Fruit fly (Drosophila melanogaster) whole organism, embryonic: Measurements from ENCODE around the gene eEF1delta.

Source experiments
- Atf3 ChIP-seq: fragments of 200-800 bp; sonication (Bioruptor generic); optimal IDR thresholded peaks from 3 replicates; lab custom pipeline; 2016; ENCODE audit warnings: missing biosample characterization, missing genetic modification characterization
- Blimp-1 ChIP-seq: fragments of 200-800 bp; sonication (Bioruptor generic); optimal IDR thresholded peaks from 3 replicates; lab custom pipeline; 2018; ENCODE audit warnings: missing biosample characterization, missing genetic modification characterization, mild to moderate bottlenecking, moderate library complexity, missing genetic modification reagents
- CG10209 ChIP-seq: fragments of 200-800 bp; sonication (Bioruptor generic); optimal IDR thresholded peaks from 3 replicates; lab custom pipeline; 2017; ENCODE audit warnings: missing biosample characterization, mild to moderate bottlenecking, missing genetic modification characterization, missing genetic modification reagents
- CG1024 ChIP-seq: fragments of 200-800 bp; sonication (Bioruptor generic); IDR thresholded peaks from 2 replicates; pipeline ENCODE4 v1.3.6; 2022; ENCODE audit warnings: missing biosample characterization, missing genetic modification characterization
- CG11247 ChIP-seq: fragments of 200-800 bp; sonication (Bioruptor generic); IDR thresholded peaks from 2 replicates; pipeline ENCODE4 v1.3.6; 2022; ENCODE audit warnings: missing biosample characterization, missing genetic modification characterization
- CG11398 ChIP-seq: fragments of 200-800 bp; sonication (Bioruptor generic); optimal IDR thresholded peaks from 2 replicates; lab custom pipeline; 2016; ENCODE audit warnings: missing biosample characterization, missing genetic modification characterization
- CG11696 ChIP-seq: fragments of 200-800 bp; sonication (Bioruptor generic); IDR thresholded peaks from 2 replicates; pipeline ENCODE4 v1.3.6; 2022; ENCODE audit warnings: missing biosample characterization, missing genetic modification characterization
- CG12236 ChIP-seq: fragments of 200-800 bp; sonication (Bioruptor generic); optimal IDR thresholded peaks from 2 replicates; lab custom pipeline; 2016; ENCODE audit warnings: missing biosample characterization, missing genetic modification characterization
- CG13424 ChIP-seq: fragments of 200-800 bp; sonication (Bioruptor generic); optimal IDR thresholded peaks from 2 replicates; lab custom pipeline; 2019; ENCODE audit warnings: missing biosample characterization, mild to moderate bottlenecking, missing genetic modification characterization, moderate library complexity
- CG2129 ChIP-seq: fragments of 200-800 bp; sonication (Bioruptor generic); IDR thresholded peaks from 2 replicates; pipeline ENCODE4 v1.3.6; 2022; ENCODE audit warnings: missing biosample characterization, missing genetic modification characterization; ENCODE audit not compliant: partially characterized antibody
- CG2199 ChIP-seq: fragments of 200-800 bp; sonication (Bioruptor generic); IDR thresholded peaks from 3 replicates; pipeline ENCODE4 v1.3.6; 2022; ENCODE audit warnings: missing biosample characterization, missing genetic modification characterization
- CG2712 ChIP-seq: fragments of 200-800 bp; optimal IDR thresholded peaks from 3 replicates; lab custom pipeline; 2019; ENCODE audit warnings: missing biosample characterization, mild to moderate bottlenecking, missing genetic modification characterization, moderate library complexity
- CG34422 ChIP-seq: fragments of 200-800 bp; sonication (Bioruptor generic); IDR thresholded peaks from 3 replicates; pipeline ENCODE4 v1.3.6; 2022; ENCODE audit warnings: missing biosample characterization, missing genetic modification characterization
- CG4328 ChIP-seq: fragments of 200-800 bp; sonication (Bioruptor generic); optimal IDR thresholded peaks from 3 replicates; lab custom pipeline; 2017; ENCODE audit warnings: missing biosample characterization, missing genetic modification reagents, missing genetic modification characterization
- CG8359 ChIP-seq: fragments of 200-800 bp; sonication (Bioruptor generic); optimal IDR thresholded peaks from 2 replicates; lab custom pipeline; 2017; ENCODE audit warnings: missing biosample characterization, mild to moderate bottlenecking, missing genetic modification characterization, borderline replicate concordance
- CG8388 ChIP-seq: fragments of 200-800 bp; sonication (Bioruptor generic); optimal IDR thresholded peaks from 2 replicates; lab custom pipeline; 2019; ENCODE audit warnings: missing biosample characterization, mild to moderate bottlenecking, missing genetic modification characterization, moderate library complexity
- CG8765 ChIP-seq: fragments of 200-800 bp; sonication (Bioruptor generic); IDR thresholded peaks from 2 replicates; pipeline ENCODE4 v1.3.6; 2022; ENCODE audit warnings: missing biosample characterization, missing genetic modification characterization
- CG9215 ChIP-seq: fragments of 200-800 bp; sonication (Bioruptor generic); IDR thresholded peaks from 2 replicates; pipeline ENCODE4 v1.3.6; 2022; ENCODE audit warnings: missing biosample characterization, missing genetic modification characterization
- CG9727 ChIP-seq: fragments of 200-800 bp; sonication (Bioruptor generic); optimal IDR thresholded peaks from 3 replicates; lab custom pipeline; 2017; ENCODE audit warnings: missing biosample characterization, mild to moderate bottlenecking, missing genetic modification characterization
- Chrac-16 ChIP-seq: fragments of 200-800 bp; sonication (Bioruptor generic); optimal IDR thresholded peaks from 3 replicates; lab custom pipeline; 2016; ENCODE audit warnings: missing biosample characterization, missing genetic modification characterization
- CkIIα-i1 ChIP-seq: fragments of 200-800 bp; sonication (Bioruptor generic); IDR thresholded peaks from 2 replicates; pipeline ENCODE4 v1.3.6; 2022; ENCODE audit warnings: missing biosample characterization, missing genetic modification characterization
- D19B ChIP-seq: fragments of 200-800 bp; sonication (Bioruptor generic); optimal IDR thresholded peaks from 2 replicates; lab custom pipeline; 2017; ENCODE audit warnings: missing biosample characterization, mild to moderate bottlenecking, missing genetic modification characterization
- Doc2 ChIP-seq: fragments of 200-800 bp; sonication (Bioruptor generic); IDR thresholded peaks from 2 replicates; pipeline ENCODE4 v1.3.6; 2022; ENCODE audit warnings: missing biosample characterization, missing genetic modification characterization
- Dref ChIP-seq: fragments of 200-800 bp; sonication (Bioruptor generic); IDR thresholded peaks from 2 replicates; pipeline ENCODE4 v1.3.6; 2022; ENCODE audit warnings: missing biosample characterization, missing genetic modification characterization
- Drgx ChIP-seq: fragments of 200-800 bp; sonication (Bioruptor generic); IDR thresholded peaks from 2 replicates; pipeline ENCODE4 v1.3.6; 2022; ENCODE audit warnings: missing biosample characterization, missing genetic modification characterization
- Ets97D ChIP-seq: fragments of 200-800 bp; sonication (Bioruptor generic); optimal IDR thresholded peaks from 3 replicates; lab custom pipeline; 2016; ENCODE audit warnings: missing biosample characterization, missing genetic modification characterization
- H2.0 ChIP-seq: fragments of 200-800 bp; sonication (Bioruptor generic); IDR thresholded peaks from 2 replicates; pipeline ENCODE4 v1.3.6; 2022; ENCODE audit warnings: missing biosample characterization, missing genetic modification characterization
- Hand ChIP-seq: fragments of 200-800 bp; sonication (Bioruptor generic); optimal IDR thresholded peaks from 2 replicates; lab custom pipeline; 2017; ENCODE audit warnings: mild to moderate bottlenecking, missing biosample characterization, missing genetic modification reagents, missing genetic modification characterization
- MTF-1 ChIP-seq: fragments of 200-800 bp; sonication (Bioruptor generic); optimal IDR thresholded peaks from 2 replicates; lab custom pipeline; 2018; ENCODE audit warnings: missing biosample characterization, mild to moderate bottlenecking, missing genetic modification characterization, borderline replicate concordance
- Neu2 ChIP-seq: fragments of 200-800 bp; sonication (Bioruptor generic); optimal IDR thresholded peaks from 3 replicates; lab custom pipeline; 2016; ENCODE audit warnings: missing biosample characterization, missing genetic modification characterization, borderline replicate concordance
- Nf-YA ChIP-seq: fragments of 200-800 bp; sonication (Bioruptor generic); IDR thresholded peaks from 2 replicates; pipeline ENCODE4 v1.3.6; 2022; ENCODE audit warnings: missing biosample characterization, missing genetic modification characterization
- ac ChIP-seq: fragments of 200-800 bp; sonication (Bioruptor generic); optimal IDR thresholded peaks from 3 replicates; lab custom pipeline; 2017; ENCODE audit warnings: missing biosample characterization, mild to moderate bottlenecking, missing genetic modification characterization
- chif ChIP-seq, 2 experiments: fragments of 200-800 bp; sonication (Bioruptor generic); optimal IDR thresholded peaks; 3 replicates each; lab custom pipeline; 2016; ENCODE audit warnings: missing biosample characterization in 2 of 2, missing genetic modification characterization in 2 of 2
- chinmo ChIP-seq: fragments of 200-800 bp; sonication (Bioruptor generic); IDR thresholded peaks from 4 replicates; pipeline ENCODE4 v1.3.6; 2022; ENCODE audit warnings: missing biosample characterization, missing genetic modification characterization; ENCODE audit not compliant: partially characterized antibody
- grau ChIP-seq: fragments of 200-800 bp; optimal IDR thresholded peaks from 3 replicates; lab custom pipeline; 2019; ENCODE audit warnings: missing biosample characterization, mild to moderate bottlenecking, missing genetic modification characterization, moderate library complexity
- hbn ChIP-seq: fragments of 200-800 bp; sonication (Bioruptor generic); IDR thresholded peaks from 2 replicates; pipeline ENCODE4 v1.3.6; 2022; ENCODE audit warnings: missing biosample characterization, missing genetic modification characterization; ENCODE audit not compliant: partially characterized antibody
- jumu ChIP-seq: fragments of 200-800 bp; sonication (Bioruptor generic); optimal IDR thresholded peaks from 3 replicates; lab custom pipeline; 2016; ENCODE audit warnings: missing biosample characterization, missing genetic modification characterization
- kah ChIP-seq: fragments of 200-800 bp; sonication (Bioruptor generic); optimal IDR thresholded peaks from 2 replicates; lab custom pipeline; 2018; ENCODE audit warnings: missing biosample characterization, mild to moderate bottlenecking, missing genetic modification characterization
- lab ChIP-seq: fragments of 200-800 bp; sonication (Bioruptor generic); optimal IDR thresholded peaks from 3 replicates; lab custom pipeline; 2017; ENCODE audit warnings: missing biosample characterization, missing genetic modification characterization, mild to moderate bottlenecking, moderate library complexity, missing genetic modification reagents
- lov ChIP-seq, 2 experiments: fragments of 200-800 bp in 1 of 2; fragments of >200 bp in 1 of 2; sonication (Bioruptor generic) in 1 of 2; IDR thresholded peaks in 1 of 2; optimal IDR thresholded peaks in 1 of 2; 2 replicates in 1 of 2; 3 replicates in 1 of 2; pipeline versions ENCODE4 v1.3.6 to Lab custom; 2017 to 2022; ENCODE audit warnings: missing biosample characterization in 1 of 2, missing genetic modification characterization in 1 of 2
- oc ChIP-seq: fragments of 200-800 bp; sonication (Bioruptor generic); optimal IDR thresholded peaks from 2 replicates; lab custom pipeline; 2018; ENCODE audit warnings: missing biosample characterization, mild to moderate bottlenecking, missing genetic modification characterization, moderate library complexity
- run ChIP-seq: fragments of 200-800 bp; sonication (Bioruptor generic); optimal IDR thresholded peaks from 3 replicates; lab custom pipeline; 2018; ENCODE audit warnings: missing biosample characterization, mild to moderate bottlenecking, missing genetic modification characterization
- sens ChIP-seq: fragments of 200-800 bp; sonication (Bioruptor generic); peaks from one replicate; lab custom pipeline; 2016; ENCODE audit warnings: missing biosample characterization, missing genetic modification characterization
- sob ChIP-seq: fragments of 200-800 bp; sonication (Bioruptor generic); IDR thresholded peaks from 2 replicates; pipeline ENCODE4 v1.3.6; 2022; ENCODE audit warnings: missing biosample characterization, missing genetic modification characterization
- sug ChIP-seq: fragments of 200-800 bp; optimal IDR thresholded peaks from 2 replicates; lab custom pipeline; 2019; ENCODE audit warnings: missing biosample characterization, mild to moderate bottlenecking, missing genetic modification characterization, moderate library complexity
- tio ChIP-seq: fragments of 200-800 bp; sonication (Bioruptor generic); optimal IDR thresholded peaks from 2 replicates; lab custom pipeline; 2017; ENCODE audit warnings: missing biosample characterization, missing genetic modification characterization, inconsistent platforms
- tx ChIP-seq: fragments of 200-800 bp; sonication (Bioruptor generic); optimal IDR thresholded peaks from 2 replicates; lab custom pipeline; 2016; ENCODE audit warnings: missing biosample characterization, missing genetic modification characterization
- unc-4 ChIP-seq: fragments of 200-800 bp; sonication (Bioruptor generic); IDR thresholded peaks from 2 replicates; pipeline ENCODE4 v1.3.6; 2022; ENCODE audit warnings: missing biosample characterization, missing genetic modification characterization; ENCODE audit not compliant: partially characterized antibody
- usp ChIP-seq: fragments of >200 bp; optimal IDR thresholded peaks from 2 replicates; lab custom pipeline; 2017; ENCODE audit warnings: missing biosample characterization, missing genetic modification characterization
- zen ChIP-seq: fragments of 200-800 bp; sonication (Bioruptor generic); optimal IDR thresholded peaks from 3 replicates; lab custom pipeline; 2018; ENCODE audit warnings: missing biosample characterization, mild to moderate bottlenecking, missing genetic modification characterization, moderate library complexity
- zfh2 ChIP-seq: fragments of 200-800 bp; sonication (Bioruptor generic); optimal IDR thresholded peaks from 2 replicates; lab custom pipeline; 2016; ENCODE audit warnings: missing biosample characterization, missing genetic modification characterization

Gene eEF1delta

dm6 chr2L:10231092-10231494 lies 1.2 kb upstream of the eEF1delta start (continued):
- TF ChIP-seq sob (GFP tag; lab: Robert Waterston, UW): 0 out of 2 replicates have a peak, but pooled peaks have one; percentile 9
- no peak for TF ChIP-seq CG11398 (GFP tag; lab: Kevin White, UChicago)
- TF ChIP-seq Drgx (GFP tag; lab: Robert Waterston, UW): peak; percentile 44
- peak; percentile 2 for TF ChIP-seq Atf3 (GFP tag; lab: Kevin White, UChicago)
- peak; percentile 6 for TF ChIP-seq CG13424 (tag; lab: Kevin White, UChicago)
- TF ChIP-seq Chrac-16 (GFP tag; lab: Kevin White, UChicago): no peak
- TF ChIP-seq D19B (GFP tag; lab: Kevin White, UChicago): no peak
- no peak for TF ChIP-seq usp (GFP tag; lab: Kevin White, UChicago)
- no peak for TF ChIP-seq CG8388
- TF ChIP-seq CG10209 (GFP tag; lab: Kevin White, UChicago): no peak
- no peak for TF ChIP-seq H2.0 (GFP tag; lab: Robert Waterston, UW)
- no peak for TF ChIP-seq CG1024 (GFP tag; lab: Robert Waterston, UW)
- no peak for TF ChIP-seq oc (tag; lab: Kevin White, UChicago)
- no peak for TF ChIP-seq CG8359
- no peak for TF ChIP-seq CG11696
- TF ChIP-seq CG9215: no peak
- no peak for TF ChIP-seq sug (tag; lab: Kevin White, UChicago)
- TF ChIP-seq Neu2 (GFP tag; lab: Kevin White, UChicago): no peak
- no peak for TF ChIP-seq CG12236 (GFP tag; lab: Kevin White, UChicago)
- TF ChIP-seq Blimp-1 (GFP tag; lab: Kevin White, UChicago): no peak
- no peak for TF ChIP-seq zfh2 (GFP tag; lab: Kevin White, UChicago)
- TF ChIP-seq lab: no peak
- peak; percentile 26 for TF ChIP-seq CG4328 (GFP tag; lab: Kevin White, UChicago)
- TF ChIP-seq CG8765 (GFP tag; lab: Robert Waterston, UW): no peak
- no peak for TF ChIP-seq Hand
- no peak for TF ChIP-seq zen (tag; lab: Kevin White, UChicago)
- TF ChIP-seq ac (GFP tag; lab: Kevin White, UChicago): no peak
- TF ChIP-seq lov (optimal IDR thresholded peaks at IDR 0.05; lab: Kevin White, UChicago): no peak
- no peak for TF ChIP-seq lov (GFP tag; IDR thresholded peaks at IDR 0.05; lab: Robert Waterston, UW)
- TF ChIP-seq run (tag; lab: Kevin White, UChicago): no peak
- no peak for TF ChIP-seq CG34422 (GFP tag; lab: Robert Waterston, UW)
- no peak for TF ChIP-seq CG2129 (GFP tag; lab: Robert Waterston, UW)
- TF ChIP-seq Ets97D: no peak
- TF ChIP-seq Doc2 (GFP tag; lab: Robert Waterston, UW): no peak
- TF ChIP-seq sens (GFP tag; lab: Kevin White, UChicago): peak; percentile 82
- no peak for TF ChIP-seq hbn (GFP tag; lab: Robert Waterston, UW)
- TF ChIP-seq CG2712 (tag; lab: Kevin White, UChicago): peak; percentile 6
- peak in 1 of 2 experiments; percentile 11 for TF ChIP-seq chif (GFP tag; optimal IDR thresholded peaks at IDR 0.05; lab: Kevin White, UChicago)
- no peak for TF ChIP-seq chinmo (GFP tag; lab: Robert Waterston, UW)
- no peak for TF ChIP-seq kah (GFP tag; lab: Kevin White, UChicago)
- TF ChIP-seq tx (GFP tag; lab: Kevin White, UChicago): no peak
- TF ChIP-seq Nf-YA (GFP tag; lab: Robert Waterston, UW): no peak
- TF ChIP-seq CG11247 (GFP tag; lab: Robert Waterston, UW): no peak
- TF ChIP-seq CG9727 (GFP tag; lab: Kevin White, UChicago): peak; percentile 19
- TF ChIP-seq grau: peak; percentile 31
- no peak for TF ChIP-seq MTF-1 (GFP tag; lab: Kevin White, UChicago)
- TF ChIP-seq Dref (GFP tag; lab: Robert Waterston, UW): no peak
- no peak for TF ChIP-seq CG2199
- no peak for TF ChIP-seq unc-4 (GFP tag; lab: Robert Waterston, UW)
- no peak for TF ChIP-seq tio (GFP tag; lab: Kevin White, UChicago)
- no peak for TF ChIP-seq CkIIα-i1 (GFP tag; lab: Robert Waterston, UW)
- TF ChIP-seq jumu: no peak
